Worm (Caenorhabditis elegans): Measurements from ENCODE around the gene pqn-25.

pqn-25 gene

ce11 chrIII:5506023-5506597 is 6.3 kb downstream of the pqn-25 start:
- no peak for TF ChIP-seq ZK546.5 (tag; optimal IDR thresholded peaks at IDR 0.05)
- TF ChIP-seq nhr-23 (tag; optimal IDR thresholded peaks at IDR 0.05): peak; percentile 79
- TF ChIP-seq pha-4 (tag; optimal IDR thresholded peaks at IDR 0.05): peak; percentile 35
- TF ChIP-seq jun-1 (tag; optimal IDR thresholded peaks at IDR 0.05): peak; percentile 44
- TF ChIP-seq aly-2 (tag; optimal IDR thresholded peaks at IDR 0.05): no peak
- peak; percentile 92 for TF ChIP-seq ama-1 (optimal IDR thresholded peaks at IDR 0.05)
- peak; percentile 40 for TF ChIP-seq nhr-25 (tag; optimal IDR thresholded peaks at IDR 0.05)
- TF ChIP-seq fkh-2 (tag; optimal IDR thresholded peaks at IDR 0.05): no peak
- TF ChIP-seq tbx-2 (tag; optimal IDR thresholded peaks at IDR 0.05): peak; percentile 27
- peak; percentile 36 for TF ChIP-seq elt-2 (tag; optimal IDR thresholded peaks at IDR 0.05)
- TF ChIP-seq lsy-12 (tag; optimal IDR thresholded peaks at IDR 0.05): peak; percentile 72
- peak; percentile 71 for TF ChIP-seq nhr-43 (tag; optimal IDR thresholded peaks at IDR 0.05; ENCODE audit: poor library complexity, severe bottlenecking)
- TF ChIP-seq R02D3.7 (tag; optimal IDR thresholded peaks at IDR 0.05): peak; percentile 56

- TF ChIP-seq mml-1 (tag; optimal IDR thresholded peaks at IDR 0.05) (no peak), pqm-1 (tag; optimal IDR thresholded peaks at IDR 0.05) (no peak), hmg-11 (tag; optimal IDR thresholded peaks at IDR 0.05) (no peak), ama-1 (optimal IDR thresholded peaks at IDR 0.05) (peak; percentile 44), zag-1 (tag; optimal IDR thresholded peaks at IDR 0.05) (no peak)
Observed at ce11 chrIII:5505474-5506022, 6.9 kb downstream of the pqn-25 start.

ce11 chrIII:5504725-5505473 is 7.5 kb downstream of the pqn-25 start:
- TF ChIP-seq zag-1 (tag; optimal IDR thresholded peaks at IDR 0.05) (no peak), nhr-43 (tag; optimal IDR thresholded peaks at IDR 0.05; ENCODE audit: poor library complexity, severe bottlenecking) (peak; percentile 42)

- peak; percentile 4 for TF ChIP-seq lin-39 (tag; optimal IDR thresholded peaks at IDR 0.05)
- TF ChIP-seq pqm-1 (tag; optimal IDR thresholded peaks at IDR 0.05): peak; percentile 34
- peak; percentile 25 for TF ChIP-seq lin-15B (tag; optimal IDR thresholded peaks at IDR 0.05)
- TF ChIP-seq mdl-1 (tag; optimal IDR thresholded peaks at IDR 0.05): no peak
- TF ChIP-seq sea-2 (GFP tag; optimal IDR thresholded peaks at IDR 0.05): no peak
- TF ChIP-seq nfya-1 (tag; optimal IDR thresholded peaks at IDR 0.05; ENCODE audit: insufficient read depth): peak; percentile 70
- TF ChIP-seq daf-12 (tag; optimal IDR thresholded peaks at IDR 0.05): no peak
- TF ChIP-seq hmg-11 (tag; optimal IDR thresholded peaks at IDR 0.05): peak; percentile 28
- no peak for TF ChIP-seq zag-1 (tag; optimal IDR thresholded peaks at IDR 0.05)
- peak; percentile 28 for TF ChIP-seq nhr-43 (tag; optimal IDR thresholded peaks at IDR 0.05; ENCODE audit: poor library complexity, severe bottlenecking)
- peak; percentile 40 for TF ChIP-seq lsy-12 (tag; optimal IDR thresholded peaks at IDR 0.05)
- TF ChIP-seq elt-3 (tag; optimal IDR thresholded peaks at IDR 0.05): peak in 1 of 3 experiments; percentile 38
- TF ChIP-seq ama-1 (optimal IDR thresholded peaks at IDR 0.05): peak; percentile 98
- TF ChIP-seq ZK546.5 (tag; optimal IDR thresholded peaks at IDR 0.05): no peak
- no peak for TF ChIP-seq aly-2 (tag; optimal IDR thresholded peaks at IDR 0.05)
- TF ChIP-seq skn-1 (tag; optimal IDR thresholded peaks at IDR 0.05): peak; percentile 15
- TF ChIP-seq fkh-2 (tag; optimal IDR thresholded peaks at IDR 0.05): no peak
- TF ChIP-seq ceh-9 (tag; optimal IDR thresholded peaks at IDR 0.05): no peak
- TF ChIP-seq egl-5 (tag; optimal IDR thresholded peaks at IDR 0.05): peak; percentile 12
- peak; percentile 77 for TF ChIP-seq jun-1 (tag; optimal IDR thresholded peaks at IDR 0.05)
- TF ChIP-seq fkh-10 (GFP tag; optimal IDR thresholded peaks at IDR 0.05): peak; percentile 29
- TF ChIP-seq mml-1 (tag; optimal IDR thresholded peaks at IDR 0.05): no peak
- TF ChIP-seq nhr-23 (tag; optimal IDR thresholded peaks at IDR 0.05): peak; percentile 45
- no peak for TF ChIP-seq nhr-28 (tag; optimal IDR thresholded peaks at IDR 0.05)
- no peak for TF ChIP-seq R02D3.7 (tag; optimal IDR thresholded peaks at IDR 0.05)
- TF ChIP-seq nhr-67 (tag; optimal IDR thresholded peaks at IDR 0.05): no peak
- TF ChIP-seq nhr-77 (tag; optimal IDR thresholded peaks at IDR 0.05): no peak
- TF ChIP-seq snpc-4 (tag; optimal IDR thresholded peaks at IDR 0.05): peak; percentile 56
- TF ChIP-seq pha-4 (tag; optimal IDR thresholded peaks at IDR 0.05): no peak
- TF ChIP-seq nhr-25 (tag; optimal IDR thresholded peaks at IDR 0.05): peak; percentile 90
- TF ChIP-seq elt-2 (tag; optimal IDR thresholded peaks at IDR 0.05): peak; percentile 56
- TF ChIP-seq tbx-2 (tag; optimal IDR thresholded peaks at IDR 0.05): no peak
- TF ChIP-seq ceh-28 (tag; optimal IDR thresholded peaks at IDR 0.05): peak; percentile 56
- TF ChIP-seq ztf-4 (tag; optimal IDR thresholded peaks at IDR 0.05): peak; percentile 44
Observed at ce11 chrIII:5504164-5504563, 8.2 kb downstream of the pqn-25 start.

Measured in whole organism, L3 larva.